Worm (Caenorhabditis elegans) whole organism, L1 larva: ENCODE measurements around the gene C40A11.2.
"Not testable (repeated sequence)": the region's sequence is repeated elsewhere in the genome, so short reads cannot be mapped to it uniquely, and the experiment has no call there.

Experiments used
- C34B4.2 ChIP-seq: sonication (generic microtip); optimal IDR thresholded peaks from 2 replicates; lab custom pipeline; 2017; ENCODE audit warnings: mild to moderate bottlenecking, missing genetic modification characterization, missing compliant biosample characterization
- aly-2 ChIP-seq: fragments of 150-350 bp; optimal IDR thresholded peaks from 2 replicates; lab custom pipeline; 2014; ENCODE audit warnings: missing biosample characterization, missing genetic modification characterization
- ceh-8 ChIP-seq: fragments of 200-800 bp; sonication (Bioruptor generic); optimal IDR thresholded peaks from 2 replicates; lab custom pipeline; 2018; ENCODE audit warnings: mild to moderate bottlenecking, missing genetic modification characterization, moderate library complexity, missing compliant biosample characterization
- ceh-88 ChIP-seq: fragments of 200-800 bp; sonication (Bioruptor generic); IDR thresholded peaks from 2 replicates; pipeline ENCODE4 v1.3.6; 2022; ENCODE audit warnings: missing genetic modification characterization, missing compliant biosample characterization
- ces-1 ChIP-seq: fragments of 150-350 bp; optimal IDR thresholded peaks from 2 replicates; lab custom pipeline; 2014; ENCODE audit warnings: missing biosample characterization, missing genetic modification reagents, missing genetic modification characterization
- dsc-1 ChIP-seq: sonication (generic microtip); optimal IDR thresholded peaks from 2 replicates; lab custom pipeline; 2016; ENCODE audit warnings: mild to moderate bottlenecking, missing genetic modification characterization, missing compliant biosample characterization
- elt-3 ChIP-seq, 6 experiments: fragments of 150-350 bp in 1 of 6; sonication (generic microtip); optimal IDR thresholded peaks; 2 replicates each; lab custom pipeline; 2017 to 2018; ENCODE audit warnings: missing biosample characterization in 6 of 6, missing genetic modification characterization in 6 of 6, inconsistent platforms in 1 of 6
- fkh-8 ChIP-seq: sonication (generic microtip); optimal IDR thresholded peaks from 2 replicates; lab custom pipeline; 2016; ENCODE audit warnings: mild to moderate bottlenecking, missing genetic modification characterization, missing compliant biosample characterization
- fos-1 ChIP-seq: fragments of 150-350 bp; optimal IDR thresholded peaks from 2 replicates; lab custom pipeline; 2014; ENCODE audit warnings: missing biosample characterization, missing genetic modification characterization
- grh-1 ChIP-seq: fragments of 200-800 bp; sonication (Bioruptor generic); IDR thresholded peaks from 2 replicates; pipeline ENCODE4 v1.3.6; 2022; ENCODE audit warnings: missing genetic modification reagents, missing genetic modification characterization, missing compliant biosample characterization
- lin-14 ChIP-seq: fragments of 200-800 bp; sonication (Bioruptor generic); optimal IDR thresholded peaks from 2 replicates; lab custom pipeline; 2018; ENCODE audit warnings: mild to moderate bottlenecking, missing genetic modification characterization, moderate library complexity, missing compliant biosample characterization
- lin-39 ChIP-seq: fragments of 150-350 bp; optimal IDR thresholded peaks from 2 replicates; lab custom pipeline; 2014; ENCODE audit warnings: missing biosample characterization, missing genetic modification reagents, missing genetic modification characterization
- mab-9 ChIP-seq: fragments of 200-800 bp; sonication (Bioruptor generic); IDR thresholded peaks from 2 replicates; pipeline ENCODE4 v1.3.6; 2022; ENCODE audit warnings: missing genetic modification reagents, missing genetic modification characterization, missing compliant biosample characterization
- nhr-11 ChIP-seq: fragments of 150-350 bp; optimal IDR thresholded peaks from 2 replicates; lab custom pipeline; 2014; ENCODE audit warnings: missing biosample characterization, missing genetic modification characterization
- nhr-12 ChIP-seq: sonication (generic microtip); optimal IDR thresholded peaks from 2 replicates; lab custom pipeline; 2017; ENCODE audit warnings: missing biosample characterization, missing genetic modification characterization
- nhr-20 ChIP-seq: sonication (generic microtip); optimal IDR thresholded peaks from 2 replicates; lab custom pipeline; 2016; ENCODE audit warnings: mild to moderate bottlenecking, missing genetic modification characterization, missing compliant biosample characterization
- nhr-28 ChIP-seq: fragments of 150-350 bp; optimal IDR thresholded peaks from 2 replicates; lab custom pipeline; 2014; ENCODE audit warnings: missing biosample characterization, missing genetic modification characterization
- nhr-47 ChIP-seq: sonication (generic microtip); optimal IDR thresholded peaks from 2 replicates; lab custom pipeline; 2016; ENCODE audit warnings: mild to moderate bottlenecking, missing genetic modification characterization, moderate library complexity, missing compliant biosample characterization
- nhr-71 ChIP-seq: sonication (generic microtip); optimal IDR thresholded peaks from 2 replicates; lab custom pipeline; 2016; ENCODE audit warnings: mild to moderate bottlenecking, missing genetic modification characterization, moderate library complexity, missing compliant biosample characterization
- nhr-84 ChIP-seq: sonication (generic microtip); optimal IDR thresholded peaks from 2 replicates; lab custom pipeline; 2017; ENCODE audit warnings: missing biosample characterization, missing genetic modification characterization
- nhr-85 ChIP-seq: sonication (generic microtip); peaks from one replicate; lab custom pipeline; 2016; ENCODE audit warnings: missing genetic modification characterization, inconsistent platforms, missing compliant biosample characterization
- nhr-90 ChIP-seq: sonication (generic microtip); optimal IDR thresholded peaks from 2 replicates; lab custom pipeline; 2016; ENCODE audit warnings: mild to moderate bottlenecking, missing genetic modification characterization, missing compliant biosample characterization; ENCODE audit not compliant: poor library complexity
- pag-3 ChIP-seq: sonication (generic microtip); optimal IDR thresholded peaks from 2 replicates; lab custom pipeline; 2017; ENCODE audit warnings: missing genetic modification characterization, mild to moderate bottlenecking, missing compliant biosample characterization, antibody characterized with exemption, borderline replicate concordance; ENCODE audit not compliant: insufficient read depth
- rnt-1 ChIP-seq: sonication (generic microtip); optimal IDR thresholded peaks from 2 replicates; lab custom pipeline; 2016; ENCODE audit warnings: mild to moderate bottlenecking, missing genetic modification characterization, moderate library complexity, missing compliant biosample characterization
- snu-23 ChIP-seq: sonication (generic microtip); optimal IDR thresholded peaks from 2 replicates; lab custom pipeline; 2016; ENCODE audit warnings: missing genetic modification characterization, missing compliant biosample characterization
- sptf-1 ChIP-seq: fragments of 150-350 bp; optimal IDR thresholded peaks from 2 replicates; lab custom pipeline; 2014; ENCODE audit warnings: missing biosample characterization, missing genetic modification characterization
- swsn-7 ChIP-seq: sonication (generic microtip); optimal IDR thresholded peaks from 2 replicates; lab custom pipeline; 2016; ENCODE audit warnings: missing genetic modification characterization, missing compliant biosample characterization
- unc-62 ChIP-seq: fragments of 150-350 bp; optimal IDR thresholded peaks from 2 replicates; lab custom pipeline; 2014; ENCODE audit warnings: missing biosample characterization, missing genetic modification reagents, missing genetic modification characterization
- unc-98 ChIP-seq: fragments of 200-800 bp; sonication (Bioruptor generic); IDR thresholded peaks from 2 replicates; pipeline ENCODE4 v1.3.6; 2022; ENCODE audit warnings: missing genetic modification characterization, missing compliant biosample characterization
- xbp-1 ChIP-seq: sonication (generic microtip); optimal IDR thresholded peaks from 2 replicates; lab custom pipeline; 2016; ENCODE audit warnings: missing genetic modification characterization, missing compliant biosample characterization
- zag-1 ChIP-seq: fragments of 150-350 bp; optimal IDR thresholded peaks from 2 replicates; lab custom pipeline; 2014; ENCODE audit warnings: missing biosample characterization, missing genetic modification characterization
- ztf-4 ChIP-seq: fragments of 150-350 bp; optimal IDR thresholded peaks from 2 replicates; lab custom pipeline; 2014; ENCODE audit warnings: missing biosample characterization, missing genetic modification characterization

The C40A11.2 gene

DNA sequence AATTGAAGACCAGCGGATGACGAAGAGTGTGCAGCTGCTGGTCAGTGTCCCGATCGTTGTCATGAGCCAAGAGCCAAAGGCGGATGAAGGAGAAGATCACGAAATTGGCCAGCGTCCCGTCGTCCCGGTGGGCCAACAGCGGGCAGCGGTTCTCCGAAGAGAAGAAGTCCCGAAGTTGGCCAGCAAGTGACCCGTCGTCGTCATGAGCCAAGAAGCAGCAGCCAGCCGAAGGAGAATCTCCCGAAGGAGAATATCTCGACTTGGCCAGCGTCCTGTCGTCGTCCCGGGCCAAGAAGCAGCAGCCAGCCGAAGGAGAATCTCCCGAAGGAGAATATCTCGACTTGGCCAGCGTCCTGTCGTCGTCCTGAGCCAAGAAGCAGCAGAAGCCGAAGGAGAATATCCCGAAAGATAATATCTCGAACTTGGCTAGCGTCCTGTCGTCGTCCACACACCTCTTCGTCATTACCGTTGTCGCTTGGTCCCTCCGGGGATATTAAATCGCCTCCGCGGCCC, 16.7 kb downstream of the C40A11.2 start, which contains the start of gene C33C12.11:
C33C12.11 (minus strand) TSS at position 463 of the 513 bp plus-strand sequence.
- not testable (repeated sequence) for TF ChIP-seq zag-1 (tag; lab: Kevin White, UChicago); snu-23 (GFP tag; lab: Kevin White, UChicago); ces-1 (GFP tag; lab: Kevin White, UChicago)

- TF ChIP-seq elt-3 (tag; optimal IDR thresholded peaks at IDR 0.05; lab: Kevin White, UChicago) (no peak), nhr-11 (tag; lab: Kevin White, UChicago) (no peak), pag-3 (tag; lab: Kevin White, UChicago) (no peak), nhr-47 (no peak), aly-2 (tag; lab: Kevin White, UChicago) (no peak), nhr-20 (tag; lab: Kevin White, UChicago) (no peak), grh-1 (GFP tag; lab: Robert Waterston, UW) (no peak), nhr-85 (no peak)
These were observed 19.6 kb downstream of the C40A11.2 start, which contains the start of gene C33C12.4 for ce11 chrII:2166376-2166775. C33C12.4 (minus strand) TSS chrII:2166476.

ce11 chrII:2168374-2168773, 21.6 kb downstream of the C40A11.2 start, which contains the start of gene fbxb-38:
fbxb-38 (minus strand) TSS chrII:2168763.
- TF ChIP-seq rnt-1 (tag; lab: Kevin White, UChicago) = no peak
- no peak for TF ChIP-seq snu-23 (GFP tag; lab: Kevin White, UChicago)

DNA sequence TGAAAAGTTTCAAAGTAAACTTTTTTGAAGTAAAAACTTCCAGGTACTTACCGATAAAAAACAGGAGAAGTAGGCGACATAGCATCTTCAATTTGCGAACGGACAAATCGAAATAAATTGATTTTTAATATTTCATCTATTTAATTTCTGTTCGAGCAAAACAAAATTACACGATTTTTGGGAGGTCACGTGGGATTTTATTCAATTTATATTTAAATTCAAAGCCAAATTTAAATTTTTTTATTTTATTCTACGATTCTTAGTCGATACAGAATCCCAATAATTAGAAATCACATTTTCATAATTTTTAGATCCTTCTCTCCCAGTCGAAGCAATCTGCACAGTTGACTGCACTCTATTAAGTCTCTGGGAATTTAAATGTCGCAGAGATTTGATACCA, 23.3 kb downstream of the C40A11.2 start, which contains the start of gene C33C12.12:
C33C12.12 (minus strand) TSS at position 101 of the 400 bp plus-strand sequence.
- no peak for TF ChIP-seq nhr-71 (tag; lab: Kevin White, UChicago)
- no peak for TF ChIP-seq nhr-84 (tag; lab: Kevin White, UChicago)
- TF ChIP-seq nhr-12 (tag; lab: Kevin White, UChicago) = no peak
- TF ChIP-seq fkh-8 = no peak
- no peak for TF ChIP-seq nhr-20 (tag; lab: Kevin White, UChicago)
- no peak for TF ChIP-seq grh-1 (GFP tag; lab: Robert Waterston, UW)
- no peak for TF ChIP-seq C34B4.2 (tag; lab: Kevin White, UChicago)
- TF ChIP-seq ceh-88 (GFP tag; lab: Robert Waterston, UW) = no peak
- no peak for TF ChIP-seq mab-9 (GFP tag; lab: Robert Waterston, UW)
- TF ChIP-seq dsc-1 = no peak
- no peak for TF ChIP-seq swsn-7 (tag; lab: Kevin White, UChicago)
- TF ChIP-seq unc-98 (GFP tag; lab: Robert Waterston, UW) = no peak
- TF ChIP-seq ztf-4 = no peak
- no peak for TF ChIP-seq nhr-28 (tag; lab: Kevin White, UChicago)
- no peak for TF ChIP-seq sptf-1 (tag; lab: Kevin White, UChicago)

- no peak for TF ChIP-seq ces-1 (GFP tag; lab: Kevin White, UChicago)
- TF ChIP-seq lin-14 (GFP tag; lab: Kevin White, UChicago) = no peak
- no peak for TF ChIP-seq lin-39 (tag; lab: Kevin White, UChicago)
- no peak for TF ChIP-seq xbp-1 (tag; lab: Kevin White, UChicago)
- TF ChIP-seq nhr-85 = no peak
- no peak for TF ChIP-seq nhr-90 (tag; lab: Kevin White, UChicago)
- no peak for TF ChIP-seq ceh-8
- TF ChIP-seq fos-1 (tag; lab: Kevin White, UChicago) = no peak
- no peak for TF ChIP-seq rnt-1 (tag; lab: Kevin White, UChicago)
- no peak for TF ChIP-seq unc-62 (GFP tag; lab: Kevin White, UChicago)
These were observed 28.6 kb downstream of the C40A11.2 start, which contains the start of gene C33C12.7 for ce11 chrII:2175367-2175766. C33C12.7 (minus strand) TSS chrII:2175467.
